Fruit fly (Drosophila melanogaster): Measurements from ENCODE around the gene PH4alphaNE1.
A peak's percentile ranks its signal among the peaks of the same experiment; 100 is the strongest.

dm6 chr3R:30529570-30529969 is 29.4 kb upstream of the PH4alphaNE1 start:
- TF ChIP-seq ken (GFP tag; IDR thresholded peaks at IDR 0.05) (no peak), HLHmδ (GFP tag; optimal IDR thresholded peaks at IDR 0.05) (no peak), bsh (GFP tag; optimal IDR thresholded peaks at IDR 0.05) (peak in 1 of 2 experiments; percentile 29), CG3281 (GFP tag; optimal IDR thresholded peaks at IDR 0.05) (no peak), gcm2 (GFP tag; optimal IDR thresholded peaks at IDR 0.05) (no peak), gcm (GFP tag; optimal IDR thresholded peaks at IDR 0.05) (no peak), dmrt99B (tag; optimal IDR thresholded peaks at IDR 0.05) (peak; percentile 2), CG14014 (GFP tag; IDR thresholded peaks at IDR 0.05) (no peak), sd (tag; optimal IDR thresholded peaks at IDR 0.05) (no peak), CG4617 (GFP tag; optimal IDR thresholded peaks at IDR 0.05; ENCODE audit: borderline replicate concordance) (no peak), abd-A (tag; optimal IDR thresholded peaks at IDR 0.05) (no peak), Hr39 (optimal IDR thresholded peaks at IDR 0.05) (no peak), sens-2 (GFP tag; IDR thresholded peaks at IDR 0.05) (no peak)
